Worm (Caenorhabditis elegans) whole organism, L3 larva: ENCODE data around the gene F40D4.12.

Experiments
- aly-2 ChIP-seq: fragments of 150-350 bp; optimal IDR thresholded peaks from 2 replicates; lab custom pipeline; 2014; ENCODE audit warnings: missing biosample characterization, missing genetic modification characterization
- ama-1 ChIP-seq: fragments of 150-350 bp; optimal IDR thresholded peaks from 2 replicates; lab custom pipeline; 2018
- egl-27 ChIP-seq: sonication (generic microtip); optimal IDR thresholded peaks from 4 replicates; lab custom pipeline; 2017; ENCODE audit warnings: missing biosample characterization, missing genetic modification reagents, missing genetic modification characterization
- elt-2 ChIP-seq: sonication (generic microtip); optimal IDR thresholded peaks from 2 replicates; lab custom pipeline; 2016; ENCODE audit warnings: missing genetic modification reagents, mild to moderate bottlenecking, missing genetic modification characterization, missing compliant biosample characterization
- jun-1 ChIP-seq: fragments of 150-350 bp; optimal IDR thresholded peaks from 2 replicates; lab custom pipeline; 2014; ENCODE audit warnings: missing biosample characterization, missing genetic modification reagents, missing genetic modification characterization
- nhr-25 ChIP-seq: sonication (generic microtip); optimal IDR thresholded peaks from 2 replicates; lab custom pipeline; 2017; ENCODE audit warnings: missing biosample characterization, missing genetic modification characterization
- nhr-28 ChIP-seq: fragments of 150-350 bp; optimal IDR thresholded peaks from 2 replicates; lab custom pipeline; 2014; ENCODE audit warnings: missing biosample characterization, missing genetic modification characterization
- nhr-77 ChIP-seq: fragments of 150-350 bp; optimal IDR thresholded peaks from 2 replicates; lab custom pipeline; 2014; ENCODE audit warnings: missing biosample characterization, missing genetic modification characterization
- unc-62 ChIP-seq: fragments of 150-350 bp; sonication (generic microtip); optimal IDR thresholded peaks from 4 replicates; lab custom pipeline; 2014; ENCODE audit warnings: missing biosample characterization, missing genetic modification reagents, missing genetic modification characterization

- TF ChIP-seq ama-1 (lab: Kevin White, UChicago) = no peak
- no peak for TF ChIP-seq nhr-77 (tag; lab: Kevin White, UChicago)
- no peak for TF ChIP-seq jun-1
- TF ChIP-seq nhr-25 (tag; lab: Kevin White, UChicago) = no peak
- no peak for TF ChIP-seq egl-27 (tag; lab: Kevin White, UChicago)
- no peak for TF ChIP-seq nhr-28
- TF ChIP-seq aly-2 (tag; lab: Kevin White, UChicago) = no peak
- no peak for TF ChIP-seq elt-2
- no peak for TF ChIP-seq unc-62 (GFP tag; lab: Kevin White, UChicago)
Observed at ce11 chrV:17178457-17178856, 18.8 kb downstream of the F40D4.12 start, which contains the start of gene srh-174.
